Worm (Caenorhabditis elegans): Measurements from ENCODE around the gene M01F1.9.
A peak's percentile ranks its signal among the peaks of the same experiment; 100 is the strongest.

Gene M01F1.9

ce11 chrIII:3493138-3493537 lies 5.7 kb downstream of the M01F1.9 start, which contains the start of gene gly-14:
Gene gly-14, minus strand, starts transcription at chrIII:3493238.
- TF ChIP-seq flh-1 (GFP tag; optimal IDR thresholded peaks at IDR 0.05) = no peak
- TF ChIP-seq hlh-1 (tag; optimal IDR thresholded peaks at IDR 0.05) = no peak
- TF ChIP-seq M03D4.4 (tag; optimal IDR thresholded peaks at IDR 0.05) = no peak
- TF ChIP-seq sem-2 (GFP tag; optimal IDR thresholded peaks at IDR 0.05) = no peak
- TF ChIP-seq ham-2 (GFP tag; optimal IDR thresholded peaks at IDR 0.05) = no peak
- TF ChIP-seq elt-3 (tag; optimal IDR thresholded peaks at IDR 0.05) = no peak
- TF ChIP-seq nhr-28 (tag; optimal IDR thresholded peaks at IDR 0.05) = no peak
- no peak for TF ChIP-seq cnd-1 (tag; optimal IDR thresholded peaks at IDR 0.05)
- no peak for TF ChIP-seq bed-3 (GFP tag; optimal IDR thresholded peaks at IDR 0.05)
- no peak for TF ChIP-seq ceh-39 (tag; optimal IDR thresholded peaks at IDR 0.05)

DNA sequence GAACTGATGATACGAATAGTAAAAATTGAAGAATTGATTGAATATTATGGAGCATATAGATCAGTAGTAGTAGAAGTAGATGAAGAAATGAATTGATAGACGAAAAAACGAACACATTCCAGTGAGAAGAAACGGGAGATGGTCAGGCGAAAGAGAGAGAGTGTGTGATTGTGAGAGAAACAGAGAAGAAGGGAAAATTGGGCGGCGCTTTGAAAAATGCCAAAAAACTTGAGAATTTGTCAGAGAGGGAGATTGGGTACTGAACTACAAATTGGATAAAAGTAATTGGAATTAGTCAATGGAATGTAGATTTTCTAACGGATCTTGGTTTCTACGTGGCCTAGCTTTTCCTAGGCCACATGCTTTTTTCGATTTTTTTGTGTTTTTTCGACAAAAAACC lies 10.6 kb downstream of the M01F1.9 start, which contains the start of gene C34C12.7:
C34C12.7 (minus strand) TSS at position 118 of the 400 bp plus-strand sequence.
- TF ChIP-seq lin-13 (tag; optimal IDR thresholded peaks at IDR 0.05) = no peak
- no peak for TF ChIP-seq mls-2 (tag; optimal IDR thresholded peaks at IDR 0.05)
- no peak for TF ChIP-seq snpc-4 (tag; optimal IDR thresholded peaks at IDR 0.05)
- no peak for TF ChIP-seq hlh-1 (tag; optimal IDR thresholded peaks at IDR 0.05)
- TF ChIP-seq ceh-43 (GFP tag; optimal IDR thresholded peaks at IDR 0.05) = no peak
- no peak for TF ChIP-seq nhr-28 (tag; optimal IDR thresholded peaks at IDR 0.05)
- TF ChIP-seq ces-1 (GFP tag; optimal IDR thresholded peaks at IDR 0.05) = no peak
- TF ChIP-seq cnd-1 (tag; optimal IDR thresholded peaks at IDR 0.05) = no peak
- no peak for TF ChIP-seq lsy-2 (tag; optimal IDR thresholded peaks at IDR 0.05)
- TF ChIP-seq ceh-83 (GFP tag; optimal IDR thresholded peaks at IDR 0.05) = no peak
- no peak for TF ChIP-seq flh-1 (GFP tag; optimal IDR thresholded peaks at IDR 0.05)
- no peak for TF ChIP-seq unc-39 (tag; optimal IDR thresholded peaks at IDR 0.05)
- no peak for TF ChIP-seq sptf-1 (tag; optimal IDR thresholded peaks at IDR 0.05)
- no peak for TF ChIP-seq drap-1 (GFP tag; optimal IDR thresholded peaks at IDR 0.05)
- TF ChIP-seq nhr-12 (tag; optimal IDR thresholded peaks at IDR 0.05) = no peak
- TF ChIP-seq blmp-1 (tag; optimal IDR thresholded peaks at IDR 0.05) = no peak
- no peak for TF ChIP-seq ham-2 (GFP tag; optimal IDR thresholded peaks at IDR 0.05)
- TF ChIP-seq lin-32 (GFP tag; optimal IDR thresholded peaks at IDR 0.05) = no peak
- TF ChIP-seq ztf-11 (tag; optimal IDR thresholded peaks at IDR 0.05) = no peak

- no peak for TF ChIP-seq ceh-83 (GFP tag; optimal IDR thresholded peaks at IDR 0.05)
- TF ChIP-seq M03D4.4 (tag; optimal IDR thresholded peaks at IDR 0.05) = no peak
- no peak for TF ChIP-seq nhr-237 (tag; optimal IDR thresholded peaks at IDR 0.05)
- no peak for TF ChIP-seq lin-32 (GFP tag; optimal IDR thresholded peaks at IDR 0.05)
- no peak for TF ChIP-seq blmp-1 (tag; optimal IDR thresholded peaks at IDR 0.05)
- TF ChIP-seq nhr-76 (tag; optimal IDR thresholded peaks at IDR 0.05) = no peak
- TF ChIP-seq unc-39 (tag; optimal IDR thresholded peaks at IDR 0.05) = no peak
- TF ChIP-seq unc-62 (GFP tag; optimal IDR thresholded peaks at IDR 0.05) = no peak
- no peak for TF ChIP-seq sem-2 (GFP tag; optimal IDR thresholded peaks at IDR 0.05)
- TF ChIP-seq ces-1 (GFP tag; optimal IDR thresholded peaks at IDR 0.05) = no peak
- no peak for TF ChIP-seq zip-8 (tag; optimal IDR thresholded peaks at IDR 0.05)
- TF ChIP-seq snpc-4 (tag; optimal IDR thresholded peaks at IDR 0.05) = no peak
- no peak for TF ChIP-seq ztf-11 (tag; optimal IDR thresholded peaks at IDR 0.05)
- TF ChIP-seq mab-5 (tag; optimal IDR thresholded peaks at IDR 0.05) = no peak
- TF ChIP-seq lsy-2 (tag; optimal IDR thresholded peaks at IDR 0.05) = no peak
- TF ChIP-seq elt-3 (tag; optimal IDR thresholded peaks at IDR 0.05) = no peak
- TF ChIP-seq nhr-28 (tag; optimal IDR thresholded peaks at IDR 0.05) = no peak
- TF ChIP-seq ceh-43 (GFP tag; optimal IDR thresholded peaks at IDR 0.05) = no peak
- no peak for TF ChIP-seq bed-3 (GFP tag; optimal IDR thresholded peaks at IDR 0.05)
These were observed 11.7 kb downstream of the M01F1.9 start for ce11 chrIII:3487133-3487532.

DNA sequence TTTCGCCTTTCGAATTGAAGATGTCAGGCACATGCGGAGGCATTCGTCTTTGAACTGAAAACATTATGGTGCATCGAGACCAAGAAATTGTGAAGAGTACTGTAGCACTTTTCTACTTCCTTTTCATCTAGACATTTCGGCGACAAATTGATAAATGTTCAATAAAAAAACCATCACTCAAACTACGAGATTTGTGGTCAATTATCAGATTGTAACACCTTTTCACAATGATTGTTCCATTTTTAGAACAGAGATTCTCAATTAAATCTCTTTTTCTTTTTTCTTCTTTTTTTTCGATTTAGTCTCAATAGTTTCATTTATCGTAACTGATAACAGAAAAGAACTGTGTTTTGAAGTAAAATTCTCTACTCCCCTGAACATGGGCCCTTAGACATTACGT lies 12.8 kb downstream of the M01F1.9 start:
- TF ChIP-seq zip-8 (tag; optimal IDR thresholded peaks at IDR 0.05) = peak; percentile 61
- TF ChIP-seq mep-1 (tag; optimal IDR thresholded peaks at IDR 0.05) = no peak

ce11 chrIII:3484995-3485394 lies 13.9 kb downstream of the M01F1.9 start:
- TF ChIP-seq mab-5 (tag; optimal IDR thresholded peaks at IDR 0.05) = no peak
- no peak for TF ChIP-seq drap-1 (GFP tag; optimal IDR thresholded peaks at IDR 0.05)
- TF ChIP-seq bed-3 (GFP tag; optimal IDR thresholded peaks at IDR 0.05) = no peak
- no peak for TF ChIP-seq lin-13 (tag; optimal IDR thresholded peaks at IDR 0.05)
- TF ChIP-seq M03D4.4 (tag; optimal IDR thresholded peaks at IDR 0.05) = no peak
- TF ChIP-seq pha-4 (tag; optimal IDR thresholded peaks at IDR 0.05) = no peak
- TF ChIP-seq ceh-39 (tag; optimal IDR thresholded peaks at IDR 0.05) = no peak
- no peak for TF ChIP-seq hlh-1 (tag; optimal IDR thresholded peaks at IDR 0.05)
- TF ChIP-seq ztf-11 (tag; optimal IDR thresholded peaks at IDR 0.05) = no peak
- TF ChIP-seq sptf-1 (tag; optimal IDR thresholded peaks at IDR 0.05) = no peak
- no peak for TF ChIP-seq ceh-43 (GFP tag; optimal IDR thresholded peaks at IDR 0.05)
- TF ChIP-seq ham-2 (GFP tag; optimal IDR thresholded peaks at IDR 0.05) = no peak

Measured in whole organism, mixed stage, embryonic.